Worm (Caenorhabditis elegans): ENCODE results near the gene dbt-1.

ce11 chrII:7948278-7948677, 3.3 kb upstream of the dbt-1 start:
- TF ChIP-seq ama-1 (optimal IDR thresholded peaks at IDR 0.05), result no peak
- no peak for TF ChIP-seq fos-1 (tag; optimal IDR thresholded peaks at IDR 0.05)
- no peak for TF ChIP-seq alr-1 (tag; optimal IDR thresholded peaks at IDR 0.05; ENCODE audit: borderline replicate concordance)
- no peak for TF ChIP-seq isw-1 (GFP tag; IDR thresholded peaks at IDR 0.05)
- TF ChIP-seq ets-5 (GFP tag; IDR thresholded peaks at IDR 0.05), result no peak
- no peak for TF ChIP-seq tbx-2 (tag; optimal IDR thresholded peaks at IDR 0.05)
- no peak for TF ChIP-seq lin-35 (GFP tag; optimal IDR thresholded peaks at IDR 0.05)
- no peak for TF ChIP-seq dpl-1 (GFP tag; optimal IDR thresholded peaks at IDR 0.05)
- no peak for TF ChIP-seq zag-1 (tag; optimal IDR thresholded peaks at IDR 0.05)
- no peak for TF ChIP-seq lin-13 (GFP tag; optimal IDR thresholded peaks at IDR 0.05)
- no peak for TF ChIP-seq snpc-4 (tag; optimal IDR thresholded peaks at IDR 0.05)
